Worm (Caenorhabditis elegans) whole organism, L4 larva: ENCODE results near the gene C44F1.1.

Source experiments
- F37D6.2 ChIP-seq: sonication (generic microtip); optimal IDR thresholded peaks from 2 replicates; lab custom pipeline; 2016; ENCODE audit warnings: mild to moderate bottlenecking, missing genetic modification characterization, missing compliant biosample characterization
- F44E2.7 ChIP-seq: fragments of 200-800 bp; sonication (Bioruptor generic); IDR thresholded peaks from 2 replicates; pipeline ENCODE4 v2.1.2; 2022; ENCODE audit warnings: missing genetic modification characterization, missing compliant biosample characterization
- F49E8.2 ChIP-seq: sonication (generic microtip); optimal IDR thresholded peaks from 2 replicates; lab custom pipeline; 2016; ENCODE audit warnings: missing compliant biosample characterization, mild to moderate bottlenecking, missing genetic modification characterization, borderline replicate concordance
- T26A8.4 ChIP-seq: fragments of 200-800 bp; sonication (Bioruptor generic); IDR thresholded peaks from 2 replicates; pipeline ENCODE4 v1.3.6; 2022; ENCODE audit warnings: missing genetic modification characterization, missing compliant biosample characterization
- Y105C5A.15 ChIP-seq: fragments of 200-800 bp; sonication (Bioruptor generic); IDR thresholded peaks from 2 replicates; pipeline ENCODE4 v1.3.6; 2022; ENCODE audit warnings: missing genetic modification characterization, missing compliant biosample characterization
- ZK337.2 ChIP-seq: fragments of 200-800 bp; sonication (Bioruptor generic); IDR thresholded peaks from 2 replicates; pipeline ENCODE4 v1.3.6; 2022; ENCODE audit warnings: missing genetic modification reagents, missing genetic modification characterization, missing compliant biosample characterization
- aha-1 ChIP-seq: fragments of 150-350 bp; peaks from one replicate; lab custom pipeline; 2014; ENCODE audit warnings: missing biosample characterization, missing genetic modification characterization
- ama-1 ChIP-seq: fragments of 150-350 bp; optimal IDR thresholded peaks from 2 replicates; lab custom pipeline; 2014; ENCODE audit warnings: inconsistent platforms, mixed read lengths
- attf-4 ChIP-seq: sonication (generic microtip); optimal IDR thresholded peaks from 3 replicates; lab custom pipeline; 2017; ENCODE audit warnings: missing biosample characterization, missing genetic modification characterization
- ceh-20 ChIP-seq: fragments of 200-800 bp; sonication (Bioruptor generic); IDR thresholded peaks from 2 replicates; pipeline ENCODE4 v1.3.6; 2022; ENCODE audit warnings: missing genetic modification reagents, missing genetic modification characterization, missing compliant biosample characterization
- ceh-62 ChIP-seq: sonication (generic microtip); optimal IDR thresholded peaks from 2 replicates; lab custom pipeline; 2017; ENCODE audit warnings: missing biosample characterization, missing genetic modification characterization
- ceh-82 ChIP-seq: sonication (generic microtip); optimal IDR thresholded peaks from 2 replicates; lab custom pipeline; 2017; ENCODE audit warnings: missing biosample characterization, missing genetic modification characterization
- cey-2 ChIP-seq: sonication (generic microtip); optimal IDR thresholded peaks from 3 replicates; lab custom pipeline; 2017; ENCODE audit warnings: missing genetic modification characterization, mild to moderate bottlenecking, missing compliant biosample characterization, antibody characterized with exemption, borderline replicate concordance; ENCODE audit not compliant: insufficient read depth
- dmd-8 ChIP-seq: fragments of 200-800 bp; sonication (Bioruptor generic); IDR thresholded peaks from 2 replicates; pipeline ENCODE4 v1.3.6; 2022; ENCODE audit warnings: missing genetic modification characterization, missing compliant biosample characterization
- fkh-10 ChIP-seq: fragments of 150-350 bp; optimal IDR thresholded peaks from 2 replicates; lab custom pipeline; 2014; ENCODE audit warnings: missing biosample characterization, missing genetic modification reagents, missing genetic modification characterization
- hif-1 ChIP-seq, 2 experiments: sonication (generic microtip); optimal IDR thresholded peaks; 2 replicates each; lab custom pipeline; 2016 to 2017; ENCODE audit warnings: missing compliant biosample characterization in 2 of 2, missing genetic modification characterization in 2 of 2, missing genetic modification reagents in 2 of 2, missing genotype in 2 of 2, mild to moderate bottlenecking in 1 of 2
- hlh-11 ChIP-seq: fragments of 200-800 bp; sonication (Bioruptor generic); optimal IDR thresholded peaks from 2 replicates; lab custom pipeline; 2018; ENCODE audit warnings: mild to moderate bottlenecking, missing genetic modification characterization, missing compliant biosample characterization
- hmg-1.1 ChIP-seq: fragments of 200-800 bp; sonication (Bioruptor generic); IDR thresholded peaks from 2 replicates; pipeline ENCODE4 v1.3.6; 2022; ENCODE audit warnings: missing genetic modification reagents, missing genetic modification characterization, missing compliant biosample characterization
- jun-1 ChIP-seq: fragments of 150-350 bp; optimal IDR thresholded peaks from 2 replicates; lab custom pipeline; 2014; ENCODE audit warnings: missing biosample characterization, missing genetic modification reagents, missing genetic modification characterization
- lin-15B ChIP-seq: fragments of 150-350 bp; sonication (generic microtip); optimal IDR thresholded peaks from 3 replicates; lab custom pipeline; 2014; ENCODE audit warnings: missing biosample characterization, missing genetic modification characterization
- lin-29 ChIP-seq: fragments of 200-800 bp; sonication (Bioruptor generic); IDR thresholded peaks from 2 replicates; pipeline ENCODE4 v1.3.6; 2022; ENCODE audit warnings: missing genetic modification reagents, missing genetic modification characterization, missing compliant biosample characterization
- madf-5 ChIP-seq, 2 experiments: fragments of 200-800 bp; sonication (Bioruptor generic); IDR thresholded peaks; 2 replicates each; pipeline ENCODE4 v1.3.6; 2022; ENCODE audit warnings: missing compliant biosample characterization in 2 of 2, missing genetic modification characterization in 2 of 2
- mdl-1 ChIP-seq, 2 experiments: fragments of 150-350 bp in 1 of 2; sonication (generic microtip) in 1 of 2; optimal IDR thresholded peaks; 2 replicates each; lab custom pipeline; 2014 to 2017; ENCODE audit warnings: missing biosample characterization in 2 of 2, missing genetic modification characterization in 2 of 2
- mep-1 ChIP-seq: fragments of 150-350 bp; sonication (generic microtip); optimal IDR thresholded peaks from 3 replicates; lab custom pipeline; 2014; ENCODE audit warnings: missing biosample characterization, missing genetic modification characterization
- mes-2 ChIP-seq: sonication (generic microtip); optimal IDR thresholded peaks from 2 replicates; lab custom pipeline; 2016; ENCODE audit warnings: missing genotype, mild to moderate bottlenecking, missing genetic modification characterization, missing compliant biosample characterization; ENCODE audit not compliant: poor library complexity, severe bottlenecking
- nhr-10 ChIP-seq: fragments of 150-350 bp; optimal IDR thresholded peaks from 2 replicates; lab custom pipeline; 2014; ENCODE audit warnings: missing biosample characterization, missing genetic modification characterization
- nhr-11 ChIP-seq: fragments of 150-350 bp; optimal IDR thresholded peaks from 2 replicates; lab custom pipeline; 2014; ENCODE audit warnings: missing biosample characterization, missing genetic modification characterization
- nhr-111 ChIP-seq: fragments of 200-800 bp; sonication (Bioruptor generic); optimal IDR thresholded peaks from 2 replicates; lab custom pipeline; 2018; ENCODE audit warnings: mild to moderate bottlenecking, missing genetic modification characterization, missing compliant biosample characterization
- nhr-237 ChIP-seq: sonication (generic microtip); optimal IDR thresholded peaks from 2 replicates; lab custom pipeline; 2017; ENCODE audit warnings: missing biosample characterization, missing genetic modification characterization
- nhr-25 ChIP-seq: sonication (generic microtip); optimal IDR thresholded peaks from 2 replicates; lab custom pipeline; 2017; ENCODE audit warnings: missing genetic modification characterization, mild to moderate bottlenecking, missing compliant biosample characterization, antibody characterized with exemption, moderate library complexity, borderline replicate concordance; ENCODE audit not compliant: insufficient read depth
- nhr-6 ChIP-seq: fragments of 150-350 bp; optimal IDR thresholded peaks from 2 replicates; lab custom pipeline; 2014; ENCODE audit warnings: missing biosample characterization, missing genetic modification characterization
- nhr-76 ChIP-seq: fragments of 150-350 bp; optimal IDR thresholded peaks from 2 replicates; lab custom pipeline; 2014; ENCODE audit warnings: missing biosample characterization, missing genetic modification characterization
- nhr-77 ChIP-seq: fragments of 150-350 bp; optimal IDR thresholded peaks from 2 replicates; lab custom pipeline; 2014; ENCODE audit warnings: missing biosample characterization, missing genetic modification characterization
- spr-3 ChIP-seq: fragments of 200-800 bp; sonication (Bioruptor generic); optimal IDR thresholded peaks from 2 replicates; lab custom pipeline; 2018; ENCODE audit warnings: mild to moderate bottlenecking, missing genetic modification characterization, missing compliant biosample characterization
- tag-97 ChIP-seq: fragments of 200-800 bp; sonication (Bioruptor generic); IDR thresholded peaks from 2 replicates; pipeline ENCODE4 v1.3.6; 2022; ENCODE audit warnings: missing genetic modification characterization, missing compliant biosample characterization
- unc-130 ChIP-seq: sonication (generic microtip); optimal IDR thresholded peaks from 2 replicates; lab custom pipeline; 2016; ENCODE audit warnings: missing genetic modification reagents, missing genetic modification characterization, missing compliant biosample characterization
- unc-62 ChIP-seq, 3 experiments: fragments of 150-350 bp in 1 of 3; sonication (generic microtip); optimal IDR thresholded peaks in 2 of 3; peaks in 1 of 3; 1 replicate in 1 of 3; 2 replicates in 2 of 3; lab custom pipeline; 2014 to 2017; ENCODE audit warnings: missing biosample characterization in 3 of 3, missing genetic modification characterization in 3 of 3, missing genetic modification reagents in 3 of 3, missing genotype in 1 of 3
- zip-2 ChIP-seq: fragments of 150-350 bp; optimal IDR thresholded peaks from 2 replicates; lab custom pipeline; 2014; ENCODE audit warnings: missing biosample characterization, missing genetic modification characterization
- ztf-11 ChIP-seq: fragments of 150-350 bp; optimal IDR thresholded peaks from 2 replicates; lab custom pipeline; 2014; ENCODE audit warnings: missing biosample characterization, missing genetic modification characterization
- ztf-7 ChIP-seq: fragments of 150-350 bp; optimal IDR thresholded peaks from 2 replicates; lab custom pipeline; 2014; ENCODE audit warnings: missing biosample characterization, missing genetic modification characterization

The C44F1.1 gene

ce11 chrIII:3809008-3809407 is 43.6 kb upstream of the C44F1.1 start, which contains the start of gene toh-1:
TSS of gene toh-1 (minus strand) at chrIII:3809030.
- TF ChIP-seq ceh-20 (no peak), mes-2 (tag; lab: Kevin White, UChicago) (peak; percentile 3), nhr-25 (tag; lab: Kevin White, UChicago) (peak; percentile 67), aha-1 (tag; lab: Kevin White, UChicago) (peak; percentile 59), jun-1 (tag; lab: Kevin White, UChicago) (peak; percentile 61), mdl-1 (tag; optimal IDR thresholded peaks at IDR 0.05; lab: Kevin White, UChicago) (peak in 1 of 2 experiments; percentile 35)

ce11 chrIII:3807590-3807989 is 42.2 kb upstream of the C44F1.1 start:
- TF ChIP-seq hlh-11: peak; percentile 7
- TF ChIP-seq attf-4: no peak

- no peak for TF ChIP-seq ceh-82 (tag; lab: Kevin White, UChicago)
- peak; percentile 95 for TF ChIP-seq aha-1 (tag; lab: Kevin White, UChicago)
- no peak for TF ChIP-seq F44E2.7 (GFP tag; lab: Robert Waterston, UW)
These were observed 41.5 kb upstream of the C44F1.1 start for ce11 chrIII:3806883-3807282.

- TF ChIP-seq ama-1 (lab: Kevin White, UChicago) (peak; percentile 9), Y105C5A.15 (GFP tag; lab: Robert Waterston, UW) (no peak), aha-1 (tag; lab: Kevin White, UChicago) (peak; percentile 91), nhr-10 (peak; percentile 39)
These were observed 39.1 kb upstream of the C44F1.1 start, which contains the start of gene xbx-5 for ce11 chrIII:3804422-3804821. TSS of gene xbx-5 (minus strand) at chrIII:3804477.

ce11 chrIII:3803113-3803512 is 37.8 kb upstream of the C44F1.1 start:
- TF ChIP-seq zip-2 (tag; lab: Kevin White, UChicago) (no peak), unc-62 (GFP tag; optimal IDR thresholded peaks at IDR 0.05 in 1 of 2; lab: Kevin White, UChicago) (peak in 1 of 2 experiments; percentile 73), unc-62 (tag; optimal IDR thresholded peaks at IDR 0.05; lab: Kevin White, UChicago) (no peak), aha-1 (tag; lab: Kevin White, UChicago) (peak; percentile 64), ceh-82 (tag; lab: Kevin White, UChicago) (no peak)

- TF ChIP-seq mep-1 (tag; lab: Kevin White, UChicago) (peak; percentile 97), nhr-11 (tag; lab: Kevin White, UChicago) (peak; percentile 97), attf-4 (no peak), spr-3 (GFP tag; lab: Kevin White, UChicago) (peak; percentile 59), unc-130 (GFP tag; lab: Kevin White, UChicago) (peak; percentile 49), lin-29 (GFP tag; lab: Robert Waterston, UW) (0 out of 2 replicates have a peak, but pooled peaks have one; percentile 30), jun-1 (tag; lab: Kevin White, UChicago) (peak; percentile 83), ztf-11 (tag; lab: Kevin White, UChicago) (no peak), F49E8.2 (tag; lab: Kevin White, UChicago) (no peak), tag-97 (GFP tag; lab: Robert Waterston, UW) (no peak), hif-1 (tag; optimal IDR thresholded peaks at IDR 0.05; lab: Kevin White, UChicago) (peak; percentile 61 to 91), ceh-62 (tag; lab: Kevin White, UChicago) (no peak), madf-5 (GFP tag; IDR thresholded peaks at IDR 0.05; lab: Robert Waterston, UW) (no peak), T26A8.4 (peak; percentile 93), aha-1 (tag; lab: Kevin White, UChicago) (peak; percentile 100), ZK337.2 (GFP tag; lab: Robert Waterston, UW) (peak; percentile 23; the same call in 1 of the 2 replicates), lin-15B (no peak), nhr-237 (no peak), nhr-6 (peak; percentile 94), nhr-76 (tag; lab: Kevin White, UChicago) (no peak), nhr-77 (tag; lab: Kevin White, UChicago) (peak; percentile 93), dmd-8 (GFP tag; lab: Robert Waterston, UW) (0 out of 2 replicates have a peak, but pooled peaks have one; percentile 20), fkh-10 (GFP tag; lab: Kevin White, UChicago) (peak; percentile 97), hmg-1.1 (peak; percentile 94), F37D6.2 (tag; lab: Kevin White, UChicago) (peak; percentile 89), nhr-111 (GFP tag; lab: Kevin White, UChicago) (no peak), cey-2 (tag; lab: Kevin White, UChicago) (peak; percentile 70), ztf-7 (tag; lab: Kevin White, UChicago) (peak; percentile 81), Y105C5A.15 (GFP tag; lab: Robert Waterston, UW) (no peak)
These were observed 36.1 kb upstream of the C44F1.1 start for ce11 chrIII:3801379-3801894.
